Fruit fly (Drosophila melanogaster) whole organism, embryonic: ENCODE measurements around the gene CG5639.
A peak's percentile ranks its signal among the peaks of the same experiment; 100 is the strongest.

Experiments
- Adf1 ChIP-seq: fragments of 200-800 bp; sonication (Bioruptor generic); IDR thresholded peaks from 2 replicates; pipeline ENCODE4 v1.3.6; 2022; ENCODE audit warnings: missing biosample characterization, missing genetic modification characterization
- CG10267 ChIP-seq: fragments of 200-800 bp; sonication (Bioruptor generic); optimal IDR thresholded peaks from 2 replicates; lab custom pipeline; 2018; ENCODE audit warnings: missing biosample characterization, mild to moderate bottlenecking, missing genetic modification characterization, moderate library complexity
- CG11085 ChIP-seq: fragments of 200-800 bp; sonication (Bioruptor generic); IDR thresholded peaks from 2 replicates; pipeline ENCODE4 v1.3.6; 2022; ENCODE audit warnings: missing biosample characterization, missing genetic modification characterization
- CG11723 ChIP-seq: fragments of 200-800 bp; sonication (Bioruptor generic); optimal IDR thresholded peaks from 2 replicates; lab custom pipeline; 2017; ENCODE audit warnings: missing biosample characterization, mild to moderate bottlenecking, missing genetic modification characterization
- CG13296 ChIP-seq: fragments of 200-800 bp; sonication (Bioruptor generic); optimal IDR thresholded peaks from 3 replicates; lab custom pipeline; 2018; ENCODE audit warnings: missing biosample characterization, mild to moderate bottlenecking, missing genetic modification characterization
- CG15011 ChIP-seq: fragments of 200-800 bp; sonication (Bioruptor generic); optimal IDR thresholded peaks from 3 replicates; lab custom pipeline; 2018; ENCODE audit warnings: missing biosample characterization, mild to moderate bottlenecking, missing genetic modification characterization
- CG17829 ChIP-seq: fragments of 200-800 bp; optimal IDR thresholded peaks from 2 replicates; lab custom pipeline; 2019; ENCODE audit warnings: missing biosample characterization, mild to moderate bottlenecking, missing genetic modification characterization, moderate library complexity
- CG1832 ChIP-seq: fragments of 200-800 bp; sonication (Bioruptor generic); optimal IDR thresholded peaks from 2 replicates; lab custom pipeline; 2017; ENCODE audit warnings: missing biosample characterization, mild to moderate bottlenecking, missing genetic modification characterization, inconsistent platforms
- CG18476 ChIP-seq: fragments of 200-800 bp; sonication (Bioruptor generic); optimal IDR thresholded peaks from 2 replicates; lab custom pipeline; 2016; ENCODE audit warnings: missing biosample characterization, mild to moderate bottlenecking, missing genetic modification characterization
- CG31365 ChIP-seq: fragments of 200-800 bp; sonication (Bioruptor generic); optimal IDR thresholded peaks from 2 replicates; lab custom pipeline; 2018; ENCODE audit warnings: missing biosample characterization, mild to moderate bottlenecking, missing genetic modification characterization
- CG33557 ChIP-seq: fragments of 200-800 bp; sonication (Bioruptor generic); optimal IDR thresholded peaks from 2 replicates; lab custom pipeline; 2019; ENCODE audit warnings: missing biosample characterization, mild to moderate bottlenecking, missing genetic modification characterization, moderate library complexity
- CG34376 ChIP-seq: fragments of 200-800 bp; sonication (Bioruptor generic); optimal IDR thresholded peaks from 2 replicates; lab custom pipeline; 2018; ENCODE audit warnings: missing biosample characterization, mild to moderate bottlenecking, missing genetic modification characterization
- CG3726 ChIP-seq: fragments of 200-800 bp; sonication (Bioruptor generic); IDR thresholded peaks from 3 replicates; pipeline ENCODE4, ENCODE4 v1.3.6; 2022; ENCODE audit warnings: missing biosample characterization, missing genetic modification characterization
- CG3847 ChIP-seq: fragments of 200-800 bp; sonication (Bioruptor generic); IDR thresholded peaks from 2 replicates; pipeline ENCODE4 v1.3.6; 2022; ENCODE audit warnings: missing biosample characterization, missing genetic modification characterization
- CG6654 ChIP-seq: fragments of 200-800 bp; sonication (Bioruptor generic); optimal IDR thresholded peaks from 2 replicates; lab custom pipeline; 2017; ENCODE audit warnings: missing biosample characterization, mild to moderate bottlenecking, missing genetic modification characterization
- CG6813 ChIP-seq: fragments of 200-800 bp; sonication (Bioruptor generic); optimal IDR thresholded peaks from 2 replicates; lab custom pipeline; 2017; ENCODE audit warnings: missing biosample characterization, missing genetic modification characterization, mild to moderate bottlenecking, moderate library complexity, missing genetic modification reagents
- CG8478 ChIP-seq: fragments of >200 bp; optimal IDR thresholded peaks from 2 replicates; lab custom pipeline; 2018
- CHES-1-like ChIP-seq: fragments of 200-800 bp; sonication (Bioruptor generic); optimal IDR thresholded peaks from 2 replicates; lab custom pipeline; 2016; ENCODE audit warnings: missing biosample characterization, missing genetic modification characterization
- Dref ChIP-seq: fragments of 200-800 bp; sonication (Bioruptor generic); IDR thresholded peaks from 2 replicates; pipeline ENCODE4 v1.3.6; 2022; ENCODE audit warnings: missing biosample characterization, missing genetic modification characterization
- Drgx ChIP-seq: fragments of 200-800 bp; sonication (Bioruptor generic); IDR thresholded peaks from 2 replicates; pipeline ENCODE4 v1.3.6; 2022; ENCODE audit warnings: missing biosample characterization, missing genetic modification characterization
- Ets65A ChIP-seq: fragments of 200-800 bp; sonication (Bioruptor generic); peaks from one replicate; lab custom pipeline; 2016; ENCODE audit warnings: missing biosample characterization, missing genetic modification characterization
- Ets97D ChIP-seq: fragments of 200-800 bp; sonication (Bioruptor generic); optimal IDR thresholded peaks from 3 replicates; lab custom pipeline; 2016; ENCODE audit warnings: missing biosample characterization, missing genetic modification characterization
- Fer1 ChIP-seq: fragments of 200-800 bp; sonication (Bioruptor generic); optimal IDR thresholded peaks from 2 replicates; lab custom pipeline; 2017; ENCODE audit warnings: missing biosample characterization, mild to moderate bottlenecking, missing genetic modification characterization
- Hmx ChIP-seq: fragments of 200-800 bp; sonication (Bioruptor generic); optimal IDR thresholded peaks from 2 replicates; lab custom pipeline; 2016; ENCODE audit warnings: missing biosample characterization, missing genetic modification characterization
- Hsf ChIP-seq: fragments of 200-800 bp; sonication (Bioruptor generic); optimal IDR thresholded peaks from 3 replicates; lab custom pipeline; 2016; ENCODE audit warnings: missing biosample characterization, missing genetic modification characterization
- Jarid2 ChIP-seq: fragments of 200-800 bp; sonication (Bioruptor generic); optimal IDR thresholded peaks from 3 replicates; lab custom pipeline; 2017; ENCODE audit warnings: mild to moderate bottlenecking, missing biosample characterization, missing genetic modification reagents, missing genetic modification characterization
- Lpt ChIP-seq: fragments of >200 bp; optimal IDR thresholded peaks from 2 replicates; lab custom pipeline; 2018; ENCODE audit warnings: missing biosample characterization, missing genetic modification characterization
- Meics ChIP-seq: fragments of 200-800 bp; sonication (Bioruptor generic); optimal IDR thresholded peaks from 2 replicates; lab custom pipeline; 2017; ENCODE audit warnings: missing biosample characterization, mild to moderate bottlenecking, missing genetic modification characterization
- Opbp ChIP-seq: fragments of 200-800 bp; sonication (Bioruptor generic); IDR thresholded peaks from 3 replicates; pipeline ENCODE4 v1.3.6; 2022; ENCODE audit warnings: missing biosample characterization, missing genetic modification characterization; ENCODE audit not compliant: partially characterized antibody
- Ravus ChIP-seq: fragments of 200-800 bp; sonication (Bioruptor generic); IDR thresholded peaks from 2 replicates; pipeline ENCODE4 v1.3.6; 2022; ENCODE audit warnings: missing biosample characterization, missing genetic modification characterization
- Sox100B ChIP-seq: fragments of 200-800 bp; sonication (Bioruptor generic); optimal IDR thresholded peaks from 3 replicates; lab custom pipeline; 2018; ENCODE audit warnings: missing biosample characterization, mild to moderate bottlenecking, missing genetic modification characterization
- Ssrp ChIP-seq: fragments of 200-800 bp; sonication (Bioruptor generic); optimal IDR thresholded peaks from 2 replicates; lab custom pipeline; 2018; ENCODE audit warnings: missing biosample characterization, mild to moderate bottlenecking, missing genetic modification characterization, moderate library complexity
- bsh ChIP-seq, 2 experiments: fragments of 200-800 bp; sonication (Bioruptor generic); optimal IDR thresholded peaks; 2 replicates each; lab custom pipeline; 2017 to 2018; ENCODE audit warnings: mild to moderate bottlenecking in 2 of 2, missing biosample characterization in 2 of 2, missing genetic modification characterization in 2 of 2, moderate library complexity in 1 of 2
- chif ChIP-seq, 2 experiments: fragments of 200-800 bp; sonication (Bioruptor generic); optimal IDR thresholded peaks; 3 replicates each; lab custom pipeline; 2016; ENCODE audit warnings: missing biosample characterization in 2 of 2, missing genetic modification characterization in 2 of 2
- crc ChIP-seq: fragments of 200-800 bp; sonication (Bioruptor generic); optimal IDR thresholded peaks from 2 replicates; lab custom pipeline; 2016; ENCODE audit warnings: missing biosample characterization, missing genetic modification characterization
- dan ChIP-seq: fragments of 200-800 bp; sonication (Bioruptor generic); IDR thresholded peaks from 2 replicates; pipeline ENCODE4 v1.3.6; 2022; ENCODE audit warnings: missing biosample characterization, missing genetic modification characterization
- dmrt99B ChIP-seq: fragments of 200-800 bp; sonication (Bioruptor generic); optimal IDR thresholded peaks from 2 replicates; lab custom pipeline; 2018; ENCODE audit warnings: missing biosample characterization, mild to moderate bottlenecking, missing genetic modification characterization, moderate library complexity
- dysf ChIP-seq: fragments of 200-800 bp; sonication (Bioruptor generic); IDR thresholded peaks from 3 replicates; pipeline ENCODE4 v1.3.6; 2022; ENCODE audit warnings: missing biosample characterization, missing genetic modification characterization
- fd3F ChIP-seq: fragments of 200-800 bp; sonication (Bioruptor generic); optimal IDR thresholded peaks from 2 replicates; lab custom pipeline; 2018; ENCODE audit warnings: missing biosample characterization, mild to moderate bottlenecking, missing genetic modification characterization, moderate library complexity
- gfzf ChIP-seq: fragments of 200-800 bp; sonication (Bioruptor generic); optimal IDR thresholded peaks from 2 replicates; lab custom pipeline; 2016; ENCODE audit warnings: missing biosample characterization, mild to moderate bottlenecking, missing genetic modification characterization, moderate library complexity
- inv ChIP-seq: fragments of 200-800 bp; sonication (Bioruptor generic); IDR thresholded peaks from 2 replicates; pipeline ENCODE4 v1.3.6; 2022; ENCODE audit warnings: missing biosample characterization, missing genetic modification characterization; ENCODE audit not compliant: partially characterized antibody
- nerfin-2 ChIP-seq: fragments of 200-800 bp; sonication (Bioruptor generic); IDR thresholded peaks from 2 replicates; pipeline ENCODE4 v1.3.6; 2022; ENCODE audit warnings: missing biosample characterization, missing genetic modification characterization; ENCODE audit not compliant: partially characterized antibody
- pum ChIP-seq: fragments of 200-800 bp; sonication (Bioruptor generic); optimal IDR thresholded peaks from 2 replicates; lab custom pipeline; 2016; ENCODE audit warnings: missing biosample characterization, missing genetic modification characterization
- sens ChIP-seq: fragments of 200-800 bp; sonication (Bioruptor generic); peaks from one replicate; lab custom pipeline; 2016; ENCODE audit warnings: missing biosample characterization, missing genetic modification characterization
- seq ChIP-seq: fragments of 200-800 bp; sonication (Bioruptor generic); IDR thresholded peaks from 2 replicates; pipeline ENCODE4 v1.3.6; 2022; ENCODE audit warnings: missing biosample characterization, missing genetic modification characterization
- sim ChIP-seq: fragments of 200-800 bp; sonication (Bioruptor generic); IDR thresholded peaks from 2 replicates; pipeline ENCODE4 v1.3.6; 2022; ENCODE audit warnings: missing biosample characterization, missing genetic modification characterization
- slbo ChIP-seq: fragments of 200-800 bp; sonication (Bioruptor generic); IDR thresholded peaks from 2 replicates; pipeline ENCODE4 v1.3.6; 2022; ENCODE audit warnings: missing biosample characterization, missing genetic modification characterization
- tna ChIP-seq: fragments of 200-800 bp; sonication (Bioruptor generic); IDR thresholded peaks from 2 replicates; pipeline ENCODE4 v1.3.6; 2022; ENCODE audit warnings: missing biosample characterization, missing genetic modification characterization; ENCODE audit not compliant: partially characterized antibody
- zen2 ChIP-seq: fragments of 200-800 bp; sonication (Bioruptor generic); IDR thresholded peaks from 3 replicates; pipeline ENCODE4 v1.3.6; 2022; ENCODE audit warnings: missing biosample characterization, missing genetic modification characterization; ENCODE audit not compliant: partially characterized antibody
- zfh2 ChIP-seq: fragments of 200-800 bp; sonication (Bioruptor generic); optimal IDR thresholded peaks from 2 replicates; lab custom pipeline; 2016; ENCODE audit warnings: missing biosample characterization, missing genetic modification characterization

The CG5639 gene

dm6 chr3R:27636010-27636584 lies 40.2 kb upstream of the CG5639 start, which contains the start of the genes CG5611 and Mtl (continued):
- TF ChIP-seq chif (GFP tag; optimal IDR thresholded peaks at IDR 0.05; lab: Kevin White, UChicago) (peak; percentile 97 to 98), sens (GFP tag; lab: Kevin White, UChicago) (peak; percentile 100), CG18476 (GFP tag; lab: Kevin White, UChicago) (peak; percentile 99), Fer1 (peak; percentile 99), Sox100B (GFP tag; lab: Kevin White, UChicago) (peak; percentile 99), dysf (peak; percentile 100), CG13296 (peak; percentile 99), dan (peak; percentile 99), Ssrp (tag; lab: Kevin White, UChicago) (peak; percentile 100), Drgx (GFP tag; lab: Robert Waterston, UW) (peak; percentile 100), CG3847 (peak; percentile 100), dmrt99B (tag; lab: Kevin White, UChicago) (peak; percentile 100), tna (GFP tag; lab: Robert Waterston, UW) (no peak), Opbp (0 out of 3 replicates have a peak, but pooled peaks have one; percentile 31), Adf1 (GFP tag; lab: Robert Waterston, UW) (peak; percentile 95), CG33557 (GFP tag; lab: Kevin White, UChicago) (peak; percentile 99), bsh (GFP tag; optimal IDR thresholded peaks at IDR 0.05; lab: Kevin White, UChicago) (peak; percentile 93 to 100), Lpt (GFP tag; lab: Kevin White, UChicago) (no peak), Ets97D (GFP tag; lab: Kevin White, UChicago) (peak; percentile 95), zen2 (GFP tag; lab: Robert Waterston, UW) (no peak), CG8478 (lab: Kevin White, UChicago) (no peak), zfh2 (GFP tag; lab: Kevin White, UChicago) (peak; percentile 99), Ets65A (GFP tag; lab: Kevin White, UChicago) (peak; percentile 100), Jarid2 (GFP tag; lab: Kevin White, UChicago) (peak; percentile 96), CG6654 (GFP tag; lab: Kevin White, UChicago) (peak; percentile 94), gfzf (GFP tag; lab: Kevin White, UChicago) (peak; percentile 29), Hmx (GFP tag; lab: Kevin White, UChicago) (peak; percentile 97), CG11085 (GFP tag; lab: Robert Waterston, UW) (peak; percentile 100), CG11723 (peak; percentile 99), nerfin-2 (GFP tag; lab: Robert Waterston, UW) (0 out of 2 replicates have a peak, but pooled peaks have one; percentile 9), slbo (GFP tag; lab: Robert Waterston, UW) (peak; percentile 100), CG17829 (peak; percentile 100), crc (peak; percentile 89), sim (GFP tag; lab: Robert Waterston, UW) (peak; percentile 99), Hsf (GFP tag; lab: Kevin White, UChicago) (peak; percentile 99), Dref (GFP tag; lab: Robert Waterston, UW) (peak; percentile 59), Ravus (GFP tag; lab: Robert Waterston, UW) (peak; percentile 99), CG1832 (no peak), pum (peak; percentile 97), CG15011 (GFP tag; lab: Kevin White, UChicago) (peak; percentile 99), seq (peak; percentile 100), CG10267 (tag; lab: Kevin White, UChicago) (peak; percentile 100), fd3F (peak; percentile 100), CG6813 (GFP tag; lab: Kevin White, UChicago) (peak; percentile 99), CG31365 (tag; lab: Kevin White, UChicago) (peak; percentile 94), CHES-1-like (peak; percentile 96), Meics (peak; percentile 100), CG34376 (GFP tag; lab: Kevin White, UChicago) (peak; percentile 99), CG3726 (GFP tag; lab: Robert Waterston, UW) (peak; percentile 100), inv (no peak)
